Worm (Caenorhabditis elegans) whole organism, young adult: ENCODE results near the gene emb-9.
A peak's percentile ranks its signal among the peaks of the same experiment; 100 is the strongest.

Source experiments
- B0019.2 ChIP-seq: fragments of 200-800 bp; sonication (Bioruptor generic); conservative IDR thresholded peaks from 2 replicates; pipeline ENCODE4 v1.3.6; 2022; ENCODE audit warnings: missing genetic modification reagents, missing genetic modification characterization, missing compliant biosample characterization
- B0261.1 ChIP-seq: sonication (generic microtip); optimal IDR thresholded peaks from 2 replicates; lab custom pipeline; 2016; ENCODE audit warnings: mild to moderate bottlenecking, missing genetic modification characterization, moderate library complexity, missing compliant biosample characterization
- B0336.3 ChIP-seq: fragments of 200-800 bp; sonication (Bioruptor generic); IDR thresholded peaks from 2 replicates; pipeline ENCODE4 v1.3.6; 2022; ENCODE audit warnings: missing genetic modification characterization, missing compliant biosample characterization
- C06A6.2 ChIP-seq: fragments of 200-800 bp; sonication (Bioruptor generic); conservative IDR thresholded peaks from 2 replicates; pipeline ENCODE4 v1.3.6; 2022; ENCODE audit warnings: missing genetic modification characterization, missing compliant biosample characterization
- C17E4.6 ChIP-seq: fragments of 200-800 bp; sonication (Bioruptor generic); IDR thresholded peaks from 2 replicates; pipeline ENCODE4 v1.3.6; 2022; ENCODE audit warnings: missing genetic modification reagents, missing genetic modification characterization, missing compliant biosample characterization
- D2030.7 ChIP-seq: fragments of 200-800 bp; sonication (Bioruptor generic); IDR thresholded peaks from 2 replicates; pipeline ENCODE4 v1.3.6; 2022; ENCODE audit warnings: missing genetic modification reagents, missing genetic modification characterization, missing compliant biosample characterization
- F33H1.4 ChIP-seq: fragments of 200-800 bp; sonication (Bioruptor generic); IDR thresholded peaks from 2 replicates; pipeline ENCODE4 v1.3.6; 2022; ENCODE audit warnings: missing genetic modification reagents, missing genetic modification characterization, missing compliant biosample characterization
- F39B2.1 ChIP-seq: fragments of 200-800 bp; sonication (Bioruptor generic); IDR thresholded peaks from 2 replicates; pipeline ENCODE4 v1.3.6; 2022; ENCODE audit warnings: missing genetic modification reagents, missing genetic modification characterization, missing compliant biosample characterization
- F52B5.7 ChIP-seq: sonication (generic microtip); optimal IDR thresholded peaks from 2 replicates; lab custom pipeline; 2016; ENCODE audit warnings: mild to moderate bottlenecking, missing genetic modification characterization, missing compliant biosample characterization
- Y53G8AR.9 ChIP-seq: fragments of 200-800 bp; sonication (Bioruptor generic); conservative IDR thresholded peaks from 2 replicates; pipeline ENCODE4 v1.3.6; 2022; ENCODE audit warnings: missing genetic modification reagents, missing genetic modification characterization, missing compliant biosample characterization
- Y67H2A.10 ChIP-seq: fragments of 200-800 bp; sonication (Bioruptor generic); conservative IDR thresholded peaks from 2 replicates; pipeline ENCODE4 v1.3.6; 2022; ENCODE audit warnings: missing genetic modification reagents, missing genetic modification characterization, missing compliant biosample characterization
- Y95B8A.8 ChIP-seq: fragments of 200-800 bp; sonication (Bioruptor generic); IDR thresholded peaks from 2 replicates; pipeline ENCODE4 v1.3.6; 2022; ENCODE audit warnings: missing genetic modification reagents, missing genetic modification characterization, missing compliant biosample characterization
- aptf-2 ChIP-seq: fragments of 200-800 bp; sonication (Bioruptor generic); conservative IDR thresholded peaks from 2 replicates; pipeline ENCODE4 v1.3.6; 2022; ENCODE audit warnings: missing genetic modification reagents, missing genetic modification characterization, missing compliant biosample characterization
- aptf-3 ChIP-seq: fragments of 200-800 bp; sonication (Bioruptor generic); IDR thresholded peaks from 2 replicates; pipeline ENCODE4 v1.3.6; 2022; ENCODE audit warnings: missing genetic modification characterization, missing compliant biosample characterization
- attf-3 ChIP-seq: fragments of 200-800 bp; sonication (Bioruptor generic); conservative IDR thresholded peaks from 2 replicates; pipeline ENCODE4 v1.3.6; 2022; ENCODE audit warnings: missing genetic modification reagents, missing genetic modification characterization, missing compliant biosample characterization
- bed-1 ChIP-seq: fragments of 200-800 bp; sonication (Bioruptor generic); IDR thresholded peaks from 2 replicates; pipeline ENCODE4 v1.3.6; 2022; ENCODE audit warnings: missing genetic modification reagents, missing genetic modification characterization, missing compliant biosample characterization
- ccch-3 ChIP-seq: fragments of 200-800 bp; sonication (Bioruptor generic); optimal IDR thresholded peaks from 2 replicates; lab custom pipeline; 2018; ENCODE audit warnings: mild to moderate bottlenecking, missing genetic modification characterization, missing compliant biosample characterization
- cebp-2 ChIP-seq: fragments of 200-800 bp; sonication (Bioruptor generic); IDR thresholded peaks from 2 replicates; pipeline ENCODE4 v1.3.6; 2022; ENCODE audit warnings: missing genetic modification characterization, missing compliant biosample characterization
- dox-1 ChIP-seq: fragments of 200-800 bp; sonication (Bioruptor generic); IDR thresholded peaks from 2 replicates; pipeline ENCODE4 v1.3.6; 2022; ENCODE audit warnings: missing genetic modification reagents, missing genetic modification characterization, missing compliant biosample characterization
- dpl-1 ChIP-seq: fragments of 150-350 bp; optimal IDR thresholded peaks from 2 replicates; lab custom pipeline; 2014; ENCODE audit warnings: missing biosample characterization, missing genetic modification reagents, missing genetic modification characterization
- efl-1 ChIP-seq: fragments of 150-350 bp; optimal IDR thresholded peaks from 2 replicates; lab custom pipeline; 2014; ENCODE audit warnings: missing biosample characterization, missing genetic modification reagents, missing genetic modification characterization
- egl-44 ChIP-seq: fragments of 200-800 bp; sonication (Bioruptor generic); IDR thresholded peaks from 2 replicates; pipeline ENCODE4 v1.3.6; 2022; ENCODE audit warnings: missing genetic modification reagents, missing genetic modification characterization, missing compliant biosample characterization
- fkh-3 ChIP-seq: sonication (generic microtip); optimal IDR thresholded peaks from 2 replicates; lab custom pipeline; 2016; ENCODE audit warnings: mild to moderate bottlenecking, missing genetic modification characterization, missing compliant biosample characterization
- him-1 ChIP-seq: sonication (generic microtip); optimal IDR thresholded peaks from 2 replicates; lab custom pipeline; 2016; ENCODE audit warnings: missing genotype, missing genetic modification reagents, missing genetic modification characterization, missing compliant biosample characterization
- hmg-1.2 ChIP-seq: fragments of 200-800 bp; sonication (Bioruptor generic); IDR thresholded peaks from 2 replicates; pipeline ENCODE4 v1.3.6; 2022; ENCODE audit warnings: missing genetic modification reagents, missing genetic modification characterization, missing compliant biosample characterization
- lag-1 ChIP-seq: fragments of 200-800 bp; sonication (Bioruptor generic); IDR thresholded peaks from 2 replicates; pipeline ENCODE4 v1.3.6; 2022; ENCODE audit warnings: missing genetic modification reagents, missing genetic modification characterization, missing compliant biosample characterization
- lin-35 ChIP-seq, 3 experiments: fragments of 150-350 bp in 2 of 3; sonication (generic microtip) in 1 of 3; optimal IDR thresholded peaks; 2 replicates each; lab custom pipeline; 2014 to 2018; ENCODE audit warnings: missing biosample characterization in 3 of 3, missing genetic modification characterization in 3 of 3, missing genetic modification reagents in 3 of 3
- lir-1 ChIP-seq: fragments of 200-800 bp; sonication (Bioruptor generic); conservative IDR thresholded peaks from 2 replicates; pipeline ENCODE4 v1.3.6; 2022; ENCODE audit warnings: missing genetic modification reagents, missing genetic modification characterization, missing compliant biosample characterization
- lsl-1 ChIP-seq: fragments of 200-800 bp; sonication (Bioruptor generic); optimal IDR thresholded peaks from 2 replicates; lab custom pipeline; 2018; ENCODE audit warnings: mild to moderate bottlenecking, missing genetic modification characterization, moderate library complexity, missing compliant biosample characterization
- madf-10 ChIP-seq: sonication (generic microtip); optimal IDR thresholded peaks from 2 replicates; lab custom pipeline; 2016; ENCODE audit warnings: mild to moderate bottlenecking, missing genetic modification characterization, missing compliant biosample characterization
- madf-3 ChIP-seq: fragments of 200-800 bp; sonication (Bioruptor generic); IDR thresholded peaks from 2 replicates; pipeline ENCODE4 v1.3.6; 2022; ENCODE audit warnings: missing genetic modification reagents, missing genetic modification characterization, missing compliant biosample characterization
- madf-6 ChIP-seq: fragments of 200-800 bp; sonication (Bioruptor generic); IDR thresholded peaks from 2 replicates; pipeline ENCODE4 v1.3.6; 2022; ENCODE audit warnings: missing genetic modification reagents, missing genetic modification characterization, missing compliant biosample characterization
- madf-8 ChIP-seq: fragments of 200-800 bp; sonication (Bioruptor generic); conservative IDR thresholded peaks from 2 replicates; pipeline ENCODE4 v1.3.6; 2022; ENCODE audit warnings: missing genetic modification reagents, missing genetic modification characterization, missing compliant biosample characterization
- mcd-1 ChIP-seq: fragments of 200-800 bp; sonication (Bioruptor generic); IDR thresholded peaks from 2 replicates; pipeline ENCODE4 v1.3.6; 2022; ENCODE audit warnings: missing genetic modification reagents, missing genetic modification characterization, missing compliant biosample characterization
- nhr-120 ChIP-seq: fragments of 200-800 bp; sonication (Bioruptor generic); IDR thresholded peaks from 2 replicates; pipeline ENCODE4 v1.3.6; 2022; ENCODE audit warnings: missing genetic modification characterization, missing compliant biosample characterization
- nhr-27 ChIP-seq: fragments of 200-800 bp; sonication (Bioruptor generic); optimal IDR thresholded peaks from 2 replicates; lab custom pipeline; 2018; ENCODE audit warnings: mild to moderate bottlenecking, missing genetic modification characterization, moderate library complexity, missing compliant biosample characterization
- pbrm-1 ChIP-seq: fragments of 200-800 bp; sonication (Bioruptor generic); IDR thresholded peaks from 2 replicates; pipeline ENCODE4 v1.3.6; 2022; ENCODE audit warnings: missing genetic modification reagents, missing genetic modification characterization, missing compliant biosample characterization
- rec-8 ChIP-seq, 2 experiments: sonication (generic microtip); optimal IDR thresholded peaks; 2 replicates each; lab custom pipeline; 2016; ENCODE audit warnings: mild to moderate bottlenecking in 2 of 2, missing genetic modification characterization in 2 of 2, missing genetic modification reagents in 2 of 2, missing genotype in 2 of 2, missing biosample characterization in 1 of 2, missing compliant biosample characterization in 1 of 2, moderate library complexity in 1 of 2
- sea-2 ChIP-seq: fragments of 200-800 bp; sonication (Bioruptor generic); IDR thresholded peaks from 2 replicates; pipeline ENCODE4 v1.3.6; 2022; ENCODE audit warnings: missing genetic modification characterization, missing compliant biosample characterization
- snpc-3.4 ChIP-seq: sonication (generic microtip); optimal IDR thresholded peaks from 2 replicates; lab custom pipeline; 2017; ENCODE audit warnings: missing genetic modification characterization, mild to moderate bottlenecking, missing compliant biosample characterization, antibody characterized with exemption, moderate library complexity, missing genotype, missing genetic modification reagents
- tbp1 ChIP-seq: fragments of 200-800 bp; sonication (Bioruptor generic); optimal IDR thresholded peaks from 2 replicates; lab custom pipeline; 2018; ENCODE audit warnings: mild to moderate bottlenecking, missing genetic modification characterization, missing compliant biosample characterization
- unc-130 ChIP-seq: sonication (generic microtip); optimal IDR thresholded peaks from 2 replicates; lab custom pipeline; 2016; ENCODE audit warnings: missing genetic modification reagents, missing genetic modification characterization, missing compliant biosample characterization
- xnd-1 ChIP-seq: sonication (generic microtip); optimal IDR thresholded peaks from 2 replicates; lab custom pipeline; 2016; ENCODE audit warnings: missing genotype, missing genetic modification reagents, missing genetic modification characterization, missing compliant biosample characterization
- ztf-18 ChIP-seq: sonication (generic microtip); optimal IDR thresholded peaks from 2 replicates; lab custom pipeline; 2016; ENCODE audit warnings: missing genotype, mild to moderate bottlenecking, missing genetic modification characterization, missing compliant biosample characterization
- ztf-22 ChIP-seq: fragments of 200-800 bp; sonication (Bioruptor generic); optimal IDR thresholded peaks from 2 replicates; lab custom pipeline; 2018; ENCODE audit warnings: mild to moderate bottlenecking, missing genetic modification characterization, moderate library complexity, missing compliant biosample characterization

The emb-9 gene

DNA sequence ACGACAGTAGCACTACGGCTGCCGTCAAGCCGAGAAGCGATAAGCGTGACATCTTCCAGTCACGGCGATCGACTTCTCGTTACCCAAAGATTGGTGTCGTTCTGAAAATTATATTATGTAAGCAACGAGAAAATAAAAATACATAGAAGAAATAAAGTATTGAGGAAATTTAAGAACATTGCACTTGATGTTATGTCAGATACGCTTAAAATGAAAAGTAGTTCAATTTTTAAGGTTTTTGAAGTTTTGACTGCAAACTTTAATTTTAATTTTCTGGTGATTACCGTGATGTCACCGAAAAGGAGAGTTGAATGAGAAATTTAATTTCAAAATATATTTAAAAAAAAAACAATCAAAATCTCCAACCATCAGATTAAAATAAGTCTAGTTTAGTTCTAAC is at the start of gene emb-9:
emb-9 (minus strand) TSS at position 101 of the 400 bp plus-strand sequence.
- TF ChIP-seq D2030.7 (GFP tag; lab: Robert Waterston, UW) = no peak
- TF ChIP-seq bed-1 (GFP tag; lab: Robert Waterston, UW) = no peak
- TF ChIP-seq mcd-1 = no peak
- TF ChIP-seq ztf-22 (GFP tag; lab: Kevin White, UChicago) = no peak
- no peak for TF ChIP-seq egl-44 (GFP tag; lab: Robert Waterston, UW)
- no peak for TF ChIP-seq aptf-3
- TF ChIP-seq B0261.1 (tag; lab: Kevin White, UChicago) = no peak
- TF ChIP-seq sea-2 = no peak
- TF ChIP-seq lag-1 (GFP tag; lab: Robert Waterston, UW) = no peak
- TF ChIP-seq Y95B8A.8 = no peak
- TF ChIP-seq cebp-2 (GFP tag; lab: Robert Waterston, UW) = no peak
- TF ChIP-seq pbrm-1 = no peak
- TF ChIP-seq fkh-3 = no peak
- no peak for TF ChIP-seq lir-1 (GFP tag; lab: Robert Waterston, UW)
- TF ChIP-seq nhr-27 (tag; lab: Kevin White, UChicago) = no peak
- TF ChIP-seq F39B2.1 (GFP tag; lab: Robert Waterston, UW) = no peak
- no peak for TF ChIP-seq F52B5.7 (tag; lab: Kevin White, UChicago)

DNA sequence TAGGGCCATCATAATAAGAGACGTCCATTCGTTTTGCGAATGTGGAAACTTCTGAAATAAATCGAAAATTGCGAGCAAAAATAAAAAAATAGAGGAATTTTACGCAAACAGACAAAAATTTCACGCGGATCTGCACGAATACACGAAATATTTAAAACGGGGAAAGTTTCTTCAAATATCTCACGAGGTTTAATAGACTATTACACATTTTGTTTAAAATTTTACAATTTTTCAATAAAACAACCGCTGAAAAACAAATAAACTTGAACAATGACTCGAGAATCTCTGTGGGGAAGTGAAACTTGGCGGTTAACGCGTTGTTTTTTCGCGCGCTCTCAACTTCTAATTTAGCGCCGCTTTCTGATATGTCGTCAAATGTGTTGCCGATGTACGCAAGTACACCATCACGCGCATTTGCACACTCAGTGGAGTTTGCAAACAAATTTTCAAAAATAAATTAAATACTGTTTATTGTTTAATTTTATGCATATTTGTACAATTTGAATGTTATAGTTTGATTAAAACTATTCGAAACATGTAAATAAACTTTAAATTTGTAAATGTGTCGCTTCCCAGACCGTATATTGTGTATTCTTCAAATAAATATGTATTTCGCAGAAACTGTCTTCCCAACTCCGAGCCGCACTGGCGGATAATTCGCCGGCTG is 49.0 kb upstream of the emb-9 start, which contains the start of the genes gpr-2 and rgr-1:
gpr-2 (minus strand) TSS at position 51 of the 667 bp plus-strand sequence.
rgr-1 (plus strand) TSS at position 617 of the 667 bp plus-strand sequence.
- TF ChIP-seq ztf-22 (GFP tag; lab: Kevin White, UChicago) = no peak
- TF ChIP-seq sea-2 = no peak
- TF ChIP-seq lsl-1 (GFP tag; lab: Kevin White, UChicago) = peak; percentile 79
- peak; percentile 98 for TF ChIP-seq efl-1 (GFP tag; lab: Kevin White, UChicago)
- TF ChIP-seq aptf-2 = 0 out of 2 replicates have a peak, but pooled peaks have one; percentile 44
- TF ChIP-seq D2030.7 (GFP tag; lab: Robert Waterston, UW) = peak; percentile 89
- TF ChIP-seq him-1 (tag; lab: Kevin White, UChicago) = peak; percentile 32
- TF ChIP-seq nhr-120 = no peak
- TF ChIP-seq attf-3 (GFP tag; lab: Robert Waterston, UW) = peak; percentile 37; the same call in 1 of the 2 replicates
- peak; percentile 79 for TF ChIP-seq B0019.2 (GFP tag; lab: Robert Waterston, UW)
- peak; percentile 80 for TF ChIP-seq snpc-3.4 (tag; lab: Kevin White, UChicago)
- TF ChIP-seq madf-3 (GFP tag; lab: Robert Waterston, UW) = peak; percentile 85
- peak; percentile 86 for TF ChIP-seq Y95B8A.8
- no peak for TF ChIP-seq ccch-3
- TF ChIP-seq pbrm-1 = peak; percentile 57; the same call in 1 of the 2 replicates
- peak; percentile 86 for TF ChIP-seq dox-1
- TF ChIP-seq tbp1 (GFP tag; lab: Kevin White, UChicago) = peak; percentile 58
- 0 out of 2 replicates have a peak, but pooled peaks have one; percentile 37 for TF ChIP-seq Y67H2A.10
- peak; percentile 96 for TF ChIP-seq madf-8 (GFP tag; lab: Robert Waterston, UW)
- TF ChIP-seq lin-35 (GFP tag; optimal IDR thresholded peaks at IDR 0.05; lab: Kevin White, UChicago) = peak in 2 of 3 experiments; percentile 44 to 63
- TF ChIP-seq C17E4.6 = peak; percentile 85
- peak; percentile 92 for TF ChIP-seq dpl-1 (GFP tag; lab: Kevin White, UChicago)
- TF ChIP-seq ztf-18 (tag; lab: Kevin White, UChicago) = peak; percentile 60
- TF ChIP-seq madf-10 (tag; lab: Kevin White, UChicago) = no peak
- TF ChIP-seq unc-130 = peak; percentile 82
- TF ChIP-seq xnd-1 = peak; percentile 91
- peak; percentile 60 for TF ChIP-seq hmg-1.2 (GFP tag; lab: Robert Waterston, UW)
- TF ChIP-seq B0261.1 (tag; lab: Kevin White, UChicago) = no peak
- TF ChIP-seq Y53G8AR.9 (GFP tag; lab: Robert Waterston, UW) = peak; percentile 36; the same call in 1 of the 2 replicates
- TF ChIP-seq rec-8 (tag; optimal IDR thresholded peaks at IDR 0.05; lab: Kevin White, UChicago) = no peak
- peak; percentile 56; the same call in 1 of the 2 replicates for TF ChIP-seq B0336.3 (GFP tag; lab: Robert Waterston, UW)
- peak; percentile 98 for TF ChIP-seq madf-6 (GFP tag; lab: Robert Waterston, UW)
- TF ChIP-seq C06A6.2 (GFP tag; lab: Robert Waterston, UW) = no peak
- TF ChIP-seq F33H1.4 (GFP tag; lab: Robert Waterston, UW) = peak; percentile 81
- no peak for TF ChIP-seq aptf-3
